Worm (Caenorhabditis elegans): ENCODE measurements around the gene K05F1.6.
"Not testable (repeated sequence)": the region's sequence is repeated elsewhere in the genome, so short reads cannot be mapped to it uniquely, and the experiment has no call there.

DNA sequence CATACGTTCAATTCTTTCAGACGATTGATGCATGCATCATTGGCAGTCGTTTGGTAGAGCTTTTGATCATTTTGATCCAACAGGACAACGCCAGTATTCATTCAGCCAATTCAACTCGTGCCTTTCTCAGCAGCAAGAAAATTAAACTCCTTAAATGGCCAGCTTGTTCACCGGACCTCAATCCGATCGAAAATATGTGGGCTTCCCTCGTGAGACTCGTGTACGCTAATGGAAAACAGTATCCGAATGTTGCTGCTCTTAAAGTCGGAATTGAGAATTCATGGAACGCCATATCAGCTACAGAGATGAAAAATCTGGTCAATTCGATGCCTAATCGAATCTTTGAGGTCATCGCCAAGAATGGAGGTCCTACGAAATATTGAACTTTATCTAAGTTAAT is 33.1 kb downstream of the K05F1.6 start, which contains the start of gene wago-5:
- TF ChIP-seq alr-1 (tag; optimal IDR thresholded peaks at IDR 0.05); mdl-1 (tag; optimal IDR thresholded peaks at IDR 0.05); aly-2 (tag; optimal IDR thresholded peaks at IDR 0.05); ZK546.5 (tag; optimal IDR thresholded peaks at IDR 0.05); elt-1 (tag; optimal IDR thresholded peaks at IDR 0.05); unc-39 (tag; optimal IDR thresholded peaks at IDR 0.05); ceh-16 (tag; optimal IDR thresholded peaks at IDR 0.05); Y55F3AM.14 (GFP tag; optimal IDR thresholded peaks at IDR 0.05): not testable (repeated sequence)
